Worm (Caenorhabditis elegans) whole organism, early embryonic: ENCODE measurements around the gene dhs-18.

ENCODE experiments used
- B0310.2 ChIP-seq: sonication (generic microtip); optimal IDR thresholded peaks from 2 replicates; lab custom pipeline; 2016; ENCODE audit warnings: mild to moderate bottlenecking, missing genetic modification characterization, missing compliant biosample characterization
- F13C5.2 ChIP-seq: sonication (generic microtip); optimal IDR thresholded peaks from 2 replicates; lab custom pipeline; 2017; ENCODE audit warnings: mild to moderate bottlenecking, missing genetic modification characterization, inconsistent platforms, missing compliant biosample characterization
- aly-1 ChIP-seq: sonication (generic microtip); optimal IDR thresholded peaks from 2 replicates; lab custom pipeline; 2016; ENCODE audit warnings: missing genetic modification characterization, missing compliant biosample characterization
- ama-1 ChIP-seq: fragments of 150-350 bp; optimal IDR thresholded peaks from 2 replicates; lab custom pipeline; 2014
- ceh-13 ChIP-seq: fragments of 200-800 bp; sonication (Bioruptor generic); optimal IDR thresholded peaks from 2 replicates; lab custom pipeline; 2018; ENCODE audit warnings: mild to moderate bottlenecking, missing genetic modification characterization, missing compliant biosample characterization
- ceh-36 ChIP-seq: sonication (generic microtip); optimal IDR thresholded peaks from 2 replicates; lab custom pipeline; 2016; ENCODE audit warnings: missing genetic modification characterization, inconsistent platforms, missing compliant biosample characterization
- ets-7 ChIP-seq: sonication (generic microtip); optimal IDR thresholded peaks from 2 replicates; lab custom pipeline; 2016; ENCODE audit warnings: missing genotype, missing genetic modification characterization, missing compliant biosample characterization
- flt-1 ChIP-seq: fragments of 200-800 bp; sonication (Bioruptor generic); IDR thresholded peaks from 2 replicates; pipeline ENCODE4 v1.3.6; 2022; ENCODE audit warnings: missing genetic modification characterization, missing compliant biosample characterization
- hmbx-1 ChIP-seq: sonication (generic microtip); optimal IDR thresholded peaks from 2 replicates; lab custom pipeline; 2016; ENCODE audit warnings: mild to moderate bottlenecking, missing genetic modification characterization, missing compliant biosample characterization
- hmg-4 ChIP-seq: fragments of 200-800 bp; sonication (Bioruptor generic); optimal IDR thresholded peaks from 2 replicates; lab custom pipeline; 2018; ENCODE audit warnings: mild to moderate bottlenecking, missing genetic modification characterization, missing compliant biosample characterization
- hnd-1 ChIP-seq: sonication (generic microtip); optimal IDR thresholded peaks from 2 replicates; lab custom pipeline; 2016; ENCODE audit warnings: missing genetic modification characterization, missing compliant biosample characterization
- pes-1 ChIP-seq: fragments of 200-800 bp; sonication (Bioruptor generic); IDR thresholded peaks from 2 replicates; pipeline ENCODE4 v1.3.6; 2022; ENCODE audit warnings: missing genetic modification reagents, missing genetic modification characterization, missing compliant biosample characterization
- scrt-1 ChIP-seq: fragments of 200-800 bp; sonication (Bioruptor generic); IDR thresholded peaks from 2 replicates; pipeline ENCODE4 v1.3.6; 2022; ENCODE audit warnings: missing genetic modification characterization, missing compliant biosample characterization
- sea-1 ChIP-seq: fragments of 200-800 bp; sonication (Bioruptor generic); conservative IDR thresholded peaks from 2 replicates; pipeline ENCODE4 v1.3.6; 2022; ENCODE audit warnings: missing genetic modification characterization, missing compliant biosample characterization
- tbx-11 ChIP-seq: fragments of 200-800 bp; sonication (Bioruptor generic); IDR thresholded peaks from 2 replicates; pipeline ENCODE4 v1.3.6; 2022; ENCODE audit warnings: missing genetic modification characterization, missing compliant biosample characterization
- tbx-37 ChIP-seq: fragments of 200-800 bp; sonication (Bioruptor generic); conservative IDR thresholded peaks from 2 replicates; pipeline ENCODE4 v1.3.6; 2022; ENCODE audit warnings: missing genetic modification reagents, missing genetic modification characterization, missing compliant biosample characterization
- tra-4 ChIP-seq: sonication (generic microtip); optimal IDR thresholded peaks from 2 replicates; lab custom pipeline; 2017; ENCODE audit warnings: missing genetic modification characterization, missing compliant biosample characterization

The dhs-18 gene

ce11 chrV:11051921-11052320 is 5.3 kb upstream of the dhs-18 start, which contains the start of gene T04C12.33:
Gene T04C12.33 (plus strand): TSS chrV:11052221.
- no peak for TF ChIP-seq ama-1 (lab: Kevin White, UChicago)
- TF ChIP-seq tra-4 (tag; lab: Kevin White, UChicago): no peak
- TF ChIP-seq B0310.2: no peak
- no peak for TF ChIP-seq hnd-1 (tag; lab: Kevin White, UChicago)
- no peak for TF ChIP-seq hmg-4 (GFP tag; lab: Kevin White, UChicago)
- TF ChIP-seq pes-1 (GFP tag; lab: Robert Waterston, UW): no peak
- no peak for TF ChIP-seq tbx-37 (GFP tag; lab: Robert Waterston, UW)
- no peak for TF ChIP-seq tbx-11 (GFP tag; lab: Robert Waterston, UW)
- no peak for TF ChIP-seq ceh-36
- TF ChIP-seq F13C5.2 (tag; lab: Kevin White, UChicago): no peak
- no peak for TF ChIP-seq aly-1 (tag; lab: Kevin White, UChicago)
- TF ChIP-seq hmbx-1: no peak
- no peak for TF ChIP-seq flt-1 (GFP tag; lab: Robert Waterston, UW)
- no peak for TF ChIP-seq scrt-1 (GFP tag; lab: Robert Waterston, UW)
- no peak for TF ChIP-seq ets-7 (tag; lab: Kevin White, UChicago)
- TF ChIP-seq ceh-13 (GFP tag; lab: Kevin White, UChicago): no peak
- TF ChIP-seq sea-1 (GFP tag; lab: Robert Waterston, UW): no peak

DNA sequence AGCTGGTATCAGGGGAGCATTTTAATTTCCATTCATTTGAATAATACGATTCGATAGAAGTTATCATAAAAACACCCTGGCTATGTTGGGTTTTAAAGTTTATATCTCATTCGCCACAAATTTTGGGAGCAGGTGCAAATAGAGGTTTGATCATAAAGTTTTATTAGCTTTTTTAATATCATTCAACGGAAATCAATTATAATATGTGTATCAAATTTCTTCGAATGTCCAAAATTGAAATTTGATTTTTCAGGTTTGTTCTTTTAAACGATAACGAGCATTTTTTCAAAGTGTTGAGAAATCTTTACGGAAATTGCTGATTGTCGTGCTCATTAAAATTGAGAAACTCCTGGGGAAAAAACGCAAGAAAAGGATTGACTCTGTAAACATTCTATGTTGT is 2.0 kb upstream of the dhs-18 start, which contains the start of gene srh-74:
srh-74 (minus strand) TSS at position 101 of the 400 bp plus-strand sequence.
- no peak for TF ChIP-seq B0310.2
- no peak for TF ChIP-seq hnd-1 (tag; lab: Kevin White, UChicago)
- TF ChIP-seq hmbx-1: no peak
- TF ChIP-seq sea-1 (GFP tag; lab: Robert Waterston, UW): no peak
- TF ChIP-seq tbx-11 (GFP tag; lab: Robert Waterston, UW): no peak
- no peak for TF ChIP-seq hmg-4 (GFP tag; lab: Kevin White, UChicago)
- no peak for TF ChIP-seq F13C5.2 (tag; lab: Kevin White, UChicago)
- no peak for TF ChIP-seq flt-1 (GFP tag; lab: Robert Waterston, UW)
- TF ChIP-seq tra-4 (tag; lab: Kevin White, UChicago): no peak
- no peak for TF ChIP-seq ama-1 (lab: Kevin White, UChicago)
- TF ChIP-seq aly-1 (tag; lab: Kevin White, UChicago): no peak
- TF ChIP-seq scrt-1 (GFP tag; lab: Robert Waterston, UW): no peak
- TF ChIP-seq ceh-13 (GFP tag; lab: Kevin White, UChicago): no peak
- TF ChIP-seq pes-1 (GFP tag; lab: Robert Waterston, UW): no peak
- TF ChIP-seq ets-7 (tag; lab: Kevin White, UChicago): no peak
- TF ChIP-seq ceh-36: no peak
- TF ChIP-seq tbx-37 (GFP tag; lab: Robert Waterston, UW): no peak

DNA sequence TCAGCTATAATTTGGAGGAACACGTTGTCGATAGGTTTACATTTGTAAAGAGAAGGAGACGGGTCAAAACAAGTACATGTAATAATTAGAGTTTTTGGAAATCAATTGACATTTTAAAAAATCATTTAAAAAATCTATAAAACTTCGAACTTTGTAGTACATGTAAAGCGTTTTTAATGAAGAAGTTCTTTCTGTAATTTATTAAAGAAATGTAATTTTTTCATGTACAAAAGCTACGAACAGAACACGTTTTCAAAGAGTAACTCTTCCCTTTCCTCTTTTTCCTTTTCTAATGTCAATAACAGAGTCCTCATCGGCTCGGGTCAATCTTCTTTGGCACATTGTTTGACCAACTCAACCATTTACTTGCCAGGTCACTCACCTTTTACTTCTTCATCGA is 2.9 kb downstream of the dhs-18 start, which contains the start of gene C45B11.6:
C45B11.6 (plus strand) TSS at position 301 of the 400 bp plus-strand sequence.
- TF ChIP-seq pes-1 (GFP tag; lab: Robert Waterston, UW) (no peak), ceh-13 (GFP tag; lab: Kevin White, UChicago) (no peak), scrt-1 (GFP tag; lab: Robert Waterston, UW) (no peak), hnd-1 (tag; lab: Kevin White, UChicago) (no peak), ets-7 (tag; lab: Kevin White, UChicago) (no peak), tbx-11 (GFP tag; lab: Robert Waterston, UW) (no peak), B0310.2 (no peak), tbx-37 (GFP tag; lab: Robert Waterston, UW) (no peak), sea-1 (GFP tag; lab: Robert Waterston, UW) (no peak), ceh-36 (no peak), hmg-4 (GFP tag; lab: Kevin White, UChicago) (no peak), F13C5.2 (tag; lab: Kevin White, UChicago) (no peak), tra-4 (tag; lab: Kevin White, UChicago) (no peak), flt-1 (GFP tag; lab: Robert Waterston, UW) (no peak), aly-1 (tag; lab: Kevin White, UChicago) (no peak)

ce11 chrV:11042538-11042937 is 4.1 kb downstream of the dhs-18 start, which contains the start of gene C45B11.2:
Gene C45B11.2 (plus strand): TSS chrV:11042710.
- TF ChIP-seq tra-4 (tag; lab: Kevin White, UChicago) (no peak), tbx-11 (GFP tag; lab: Robert Waterston, UW) (no peak), tbx-37 (GFP tag; lab: Robert Waterston, UW) (no peak), flt-1 (GFP tag; lab: Robert Waterston, UW) (no peak), pes-1 (GFP tag; lab: Robert Waterston, UW) (no peak), B0310.2 (no peak), F13C5.2 (tag; lab: Kevin White, UChicago) (no peak), hmg-4 (GFP tag; lab: Kevin White, UChicago) (no peak), aly-1 (tag; lab: Kevin White, UChicago) (no peak), ceh-36 (no peak), sea-1 (GFP tag; lab: Robert Waterston, UW) (no peak), hmbx-1 (no peak), ets-7 (tag; lab: Kevin White, UChicago) (no peak), hnd-1 (tag; lab: Kevin White, UChicago) (no peak), ama-1 (lab: Kevin White, UChicago) (no peak), ceh-13 (GFP tag; lab: Kevin White, UChicago) (no peak), scrt-1 (GFP tag; lab: Robert Waterston, UW) (no peak)

ce11 chrV:11041499-11041898 is 5.1 kb downstream of the dhs-18 start, which contains the start of gene C45B11.5:
Gene C45B11.5 (plus strand): TSS chrV:11041799.
- TF ChIP-seq ets-7 (tag; lab: Kevin White, UChicago): no peak
- TF ChIP-seq sea-1 (GFP tag; lab: Robert Waterston, UW): no peak
- no peak for TF ChIP-seq tra-4 (tag; lab: Kevin White, UChicago)
- TF ChIP-seq ceh-13 (GFP tag; lab: Kevin White, UChicago): no peak
- TF ChIP-seq B0310.2: no peak
- no peak for TF ChIP-seq aly-1 (tag; lab: Kevin White, UChicago)
- TF ChIP-seq ceh-36: no peak
- TF ChIP-seq ama-1 (lab: Kevin White, UChicago): no peak
- TF ChIP-seq tbx-11 (GFP tag; lab: Robert Waterston, UW): no peak
- TF ChIP-seq scrt-1 (GFP tag; lab: Robert Waterston, UW): no peak
- no peak for TF ChIP-seq hnd-1 (tag; lab: Kevin White, UChicago)
- TF ChIP-seq hmg-4 (GFP tag; lab: Kevin White, UChicago): no peak

DNA sequence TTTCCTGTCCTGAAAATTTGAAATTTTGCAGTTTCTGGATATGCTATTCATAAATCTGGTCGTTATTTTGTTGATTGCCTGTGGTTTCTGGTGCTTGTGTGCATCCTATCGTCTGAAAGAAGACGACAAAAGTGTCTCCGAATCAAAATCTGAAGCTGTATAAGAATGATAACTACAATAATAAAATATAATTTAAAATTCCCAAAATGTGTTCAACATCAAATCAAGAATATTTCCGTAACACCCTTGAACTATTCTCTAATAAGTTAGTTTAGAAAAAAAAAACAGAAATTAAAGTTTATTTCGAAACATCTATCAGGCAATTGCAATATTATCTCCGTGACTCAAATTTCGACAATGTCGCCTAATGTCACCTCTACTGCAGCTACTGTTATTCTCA is 6.2 kb downstream of the dhs-18 start, which contains the start of gene C45B11.8:
C45B11.8 (plus strand) TSS at position 301 of the 400 bp plus-strand sequence.
- TF ChIP-seq ceh-36 (no peak), hnd-1 (tag; lab: Kevin White, UChicago) (no peak), B0310.2 (no peak), tbx-11 (GFP tag; lab: Robert Waterston, UW) (no peak), hmg-4 (GFP tag; lab: Kevin White, UChicago) (no peak), ama-1 (lab: Kevin White, UChicago) (no peak), aly-1 (tag; lab: Kevin White, UChicago) (no peak), hmbx-1 (no peak), F13C5.2 (tag; lab: Kevin White, UChicago) (no peak), flt-1 (GFP tag; lab: Robert Waterston, UW) (no peak), tra-4 (tag; lab: Kevin White, UChicago) (no peak), sea-1 (GFP tag; lab: Robert Waterston, UW) (no peak), ceh-13 (GFP tag; lab: Kevin White, UChicago) (no peak), pes-1 (GFP tag; lab: Robert Waterston, UW) (no peak), tbx-37 (GFP tag; lab: Robert Waterston, UW) (no peak), ets-7 (tag; lab: Kevin White, UChicago) (no peak), scrt-1 (GFP tag; lab: Robert Waterston, UW) (no peak)
